Fruit fly (Drosophila melanogaster): ENCODE data around the gene CG3009.

dm6 chrX:4609737-4610136, 56.8 kb downstream of the CG3009 start:
- no peak for TF ChIP-seq CrebA (GFP tag; optimal IDR thresholded peaks at IDR 0.05; ENCODE audit: borderline replicate concordance)
- no peak for TF ChIP-seq h (GFP tag; optimal IDR thresholded peaks at IDR 0.05)
- no peak for TF ChIP-seq HLH106 (tag; optimal IDR thresholded peaks at IDR 0.05)
- TF ChIP-seq Dfd (GFP tag; optimal IDR thresholded peaks at IDR 0.05), result no peak
- TF ChIP-seq fru (GFP tag; optimal IDR thresholded peaks at IDR 0.05), result no peak
- TF ChIP-seq pan (optimal IDR thresholded peaks at IDR 0.05), result no peak
- TF ChIP-seq jim (GFP tag; optimal IDR thresholded peaks at IDR 0.05), result no peak

All from whole organism, wandering third instar larva.